Worm (Caenorhabditis elegans): ENCODE measurements around the gene nduv-2.

Gene nduv-2

DNA sequence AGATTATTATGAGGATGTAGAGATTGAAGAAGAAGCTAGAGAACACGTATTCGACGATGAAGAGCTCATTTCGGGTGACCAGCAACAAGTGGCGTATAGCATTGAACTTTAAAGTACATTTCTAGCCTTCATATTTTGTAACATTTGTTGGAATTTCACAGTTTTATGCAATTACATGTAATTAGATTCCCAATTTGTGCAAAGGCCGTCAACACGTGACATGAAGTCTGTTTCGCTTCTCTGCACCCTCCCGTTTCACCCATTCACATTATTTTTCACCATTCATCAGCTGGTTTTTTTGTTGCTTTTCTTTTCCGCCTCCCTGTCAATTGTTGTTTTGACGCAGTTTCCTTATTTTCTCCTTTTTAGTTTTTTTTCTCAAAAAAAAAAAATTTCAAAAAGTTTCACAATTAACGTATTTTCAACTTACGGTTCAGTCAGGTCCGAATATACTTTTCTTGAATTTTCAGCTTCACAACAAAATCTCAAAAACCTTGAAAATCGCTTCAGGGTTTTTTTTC, 1.8 kb upstream of the nduv-2 start, which contains the start of gene sde-2:
sde-2 (plus strand) TSS at position 471 of the 521 bp plus-strand sequence.
- TF ChIP-seq cebp-1 (GFP tag; IDR thresholded peaks at IDR 0.05): no peak
- TF ChIP-seq cebp-1 (tag; optimal IDR thresholded peaks at IDR 0.05): peak; percentile 7
- no peak for TF ChIP-seq ceh-40 (GFP tag; IDR thresholded peaks at IDR 0.05)
- no peak for TF ChIP-seq madf-8 (GFP tag; conservative IDR thresholded peaks at IDR 0.05)

- peak; percentile 8 for TF ChIP-seq lsl-1 (GFP tag; optimal IDR thresholded peaks at IDR 0.05)
- TF ChIP-seq attf-6 (GFP tag; IDR thresholded peaks at IDR 0.05): 0 out of 2 replicates have a peak, but pooled peaks have one; percentile 34
- 0 out of 2 replicates have a peak, but pooled peaks have one; percentile 24 for TF ChIP-seq ceh-100 (GFP tag; IDR thresholded peaks at IDR 0.05)
- no peak for TF ChIP-seq F55B11.4 (tag; optimal IDR thresholded peaks at IDR 0.05; ENCODE audit: borderline replicate concordance, insufficient read depth)
- TF ChIP-seq chd-7 (tag; optimal IDR thresholded peaks at IDR 0.05): peak; percentile 2
- no peak for TF ChIP-seq athp-1 (tag; optimal IDR thresholded peaks at IDR 0.05)
- 0 out of 2 replicates have a peak, but pooled peaks have one; percentile 73 for TF ChIP-seq madf-3 (GFP tag; IDR thresholded peaks at IDR 0.05)
- peak; percentile 50 for TF ChIP-seq madf-6 (GFP tag; IDR thresholded peaks at IDR 0.05)
- TF ChIP-seq hsf-1 (GFP tag; IDR thresholded peaks at IDR 0.05): peak; percentile 49; the same call in 1 of the 2 replicates
- TF ChIP-seq somi-1 (GFP tag; optimal IDR thresholded peaks at IDR 0.05): no peak
- peak; percentile 18 for TF ChIP-seq tlf-1 (GFP tag; optimal IDR thresholded peaks at IDR 0.05)
- no peak for TF ChIP-seq egl-44 (GFP tag; IDR thresholded peaks at IDR 0.05)
Measured at ce11 chrV:13624424-13624823, 943 bp downstream of the nduv-2 start, which contains the start of gene F53F4.11. F53F4.11 (minus strand) TSS chrV:13624524.

ce11 chrV:13621720-13622119, 3.6 kb downstream of the nduv-2 start, which contains the start of gene F53F4.16:
F53F4.16 (minus strand) TSS chrV:13621820.
- TF ChIP-seq Y67H2A.10 (GFP tag; conservative IDR thresholded peaks at IDR 0.05) (no peak), F55B11.4 (tag; optimal IDR thresholded peaks at IDR 0.05; ENCODE audit: borderline replicate concordance, insufficient read depth) (no peak), B0336.3 (GFP tag; IDR thresholded peaks at IDR 0.05) (no peak), nhr-80 (tag; optimal IDR thresholded peaks at IDR 0.05) (no peak)

- TF ChIP-seq atf-7 (tag; optimal IDR thresholded peaks at IDR 0.05) (no peak), ztf-25 (GFP tag; IDR thresholded peaks at IDR 0.05) (no peak), F33H1.4 (GFP tag; IDR thresholded peaks at IDR 0.05) (no peak), K12H6.12 (tag; optimal IDR thresholded peaks at IDR 0.05) (no peak), C06A6.2 (GFP tag; conservative IDR thresholded peaks at IDR 0.05) (no peak), bed-1 (GFP tag; IDR thresholded peaks at IDR 0.05) (no peak), ceh-40 (GFP tag; IDR thresholded peaks at IDR 0.05) (no peak), mcd-1 (GFP tag; IDR thresholded peaks at IDR 0.05) (no peak), egl-44 (GFP tag; IDR thresholded peaks at IDR 0.05) (no peak), Y53F4B.3 (GFP tag; IDR thresholded peaks at IDR 0.05) (no peak), dpl-1 (GFP tag; optimal IDR thresholded peaks at IDR 0.05) (no peak)
Measured at ce11 chrV:13620676-13621075, 4.7 kb downstream of the nduv-2 start, which contains the start of gene F53F4.15. F53F4.15 (plus strand) TSS chrV:13620976.

ce11 chrV:13619752-13620151, 5.6 kb downstream of the nduv-2 start, which contains the start of gene srd-11:
srd-11 (minus strand) TSS chrV:13619852.
- TF ChIP-seq lin-26 (GFP tag; IDR thresholded peaks at IDR 0.05) (no peak), snpc-1.3 (tag; optimal IDR thresholded peaks at IDR 0.05; ENCODE audit: insufficient read depth) (no peak), ceh-40 (GFP tag; IDR thresholded peaks at IDR 0.05) (no peak), nhr-80 (tag; optimal IDR thresholded peaks at IDR 0.05) (no peak)

All from whole organism, young adult.